Worm (Caenorhabditis elegans) whole organism, L2 larva: ENCODE data around the gene clec-251.

Experiments used
- C34F6.9 ChIP-seq: fragments of 150-350 bp; optimal IDR thresholded peaks from 2 replicates; lab custom pipeline; 2014; ENCODE audit warnings: missing biosample characterization, missing genetic modification characterization
- F13H6.1 ChIP-seq: sonication (generic microtip); optimal IDR thresholded peaks from 2 replicates; lab custom pipeline; 2016; ENCODE audit warnings: missing genetic modification characterization, missing compliant biosample characterization
- Y55F3AM.14 ChIP-seq: fragments of 200-800 bp; sonication (Bioruptor generic); optimal IDR thresholded peaks from 2 replicates; lab custom pipeline; 2018; ENCODE audit warnings: mild to moderate bottlenecking, missing genetic modification characterization, missing compliant biosample characterization
- aly-2 ChIP-seq: fragments of 150-350 bp; optimal IDR thresholded peaks from 2 replicates; lab custom pipeline; 2014; ENCODE audit warnings: missing biosample characterization, missing genetic modification characterization
- blmp-1 ChIP-seq: sonication (generic microtip); optimal IDR thresholded peaks from 2 replicates; lab custom pipeline; 2017; ENCODE audit warnings: missing genetic modification characterization, mild to moderate bottlenecking, missing compliant biosample characterization, antibody characterized with exemption, moderate library complexity; ENCODE audit not compliant: insufficient read depth
- ceh-82 ChIP-seq: fragments of 150-350 bp; optimal IDR thresholded peaks from 2 replicates; lab custom pipeline; 2014; ENCODE audit warnings: missing biosample characterization, missing genetic modification characterization
- crh-2 ChIP-seq: sonication (generic microtip); optimal IDR thresholded peaks from 2 replicates; lab custom pipeline; 2017; ENCODE audit warnings: missing biosample characterization, missing genetic modification characterization
- dmd-4 ChIP-seq: sonication (generic microtip); optimal IDR thresholded peaks from 2 replicates; lab custom pipeline; 2017; ENCODE audit warnings: missing biosample characterization, missing genetic modification characterization
- egl-27 ChIP-seq: sonication (generic microtip); optimal IDR thresholded peaks from 3 replicates; lab custom pipeline; 2017; ENCODE audit warnings: missing biosample characterization, missing genetic modification reagents, missing genetic modification characterization
- elt-1 ChIP-seq: fragments of 150-350 bp; optimal IDR thresholded peaks from 2 replicates; lab custom pipeline; 2014; ENCODE audit warnings: missing biosample characterization, missing genetic modification characterization
- elt-3 ChIP-seq: sonication (generic microtip); optimal IDR thresholded peaks from 2 replicates; lab custom pipeline; 2017; ENCODE audit warnings: missing biosample characterization, missing genetic modification characterization
- fos-1 ChIP-seq: fragments of 150-350 bp; optimal IDR thresholded peaks from 2 replicates; lab custom pipeline; 2014; ENCODE audit warnings: missing biosample characterization, missing genetic modification characterization
- gmeb-1 ChIP-seq: fragments of 150-350 bp; optimal IDR thresholded peaks from 2 replicates; lab custom pipeline; 2014; ENCODE audit warnings: missing biosample characterization, missing genetic modification characterization
- lin-13 ChIP-seq: fragments of 150-350 bp; optimal IDR thresholded peaks from 2 replicates; lab custom pipeline; 2014; ENCODE audit warnings: missing biosample characterization, missing genetic modification reagents, missing genetic modification characterization
- lsy-2 ChIP-seq, 2 experiments: fragments of 150-350 bp in 1 of 2; sonication (generic microtip) in 1 of 2; optimal IDR thresholded peaks; 2 replicates each; lab custom pipeline; 2014 to 2017; ENCODE audit warnings: missing biosample characterization in 2 of 2, missing genetic modification characterization in 2 of 2
- mab-5 ChIP-seq: fragments of 150-350 bp; optimal IDR thresholded peaks from 2 replicates; lab custom pipeline; 2014; ENCODE audit warnings: missing biosample characterization, missing genetic modification characterization
- mdl-1 ChIP-seq, 2 experiments: fragments of 150-350 bp in 1 of 2; sonication (generic microtip) in 1 of 2; optimal IDR thresholded peaks; 2 replicates each; lab custom pipeline; 2017; ENCODE audit warnings: missing biosample characterization in 2 of 2, missing genetic modification characterization in 2 of 2
- nhr-12 ChIP-seq: fragments of 150-350 bp; optimal IDR thresholded peaks from 2 replicates; lab custom pipeline; 2014; ENCODE audit warnings: missing biosample characterization, missing genetic modification characterization
- nhr-129 ChIP-seq: fragments of 150-350 bp; optimal IDR thresholded peaks from 2 replicates; lab custom pipeline; 2014; ENCODE audit warnings: missing biosample characterization, missing genetic modification characterization
- nhr-21 ChIP-seq: fragments of 150-350 bp; optimal IDR thresholded peaks from 2 replicates; lab custom pipeline; 2014; ENCODE audit warnings: missing biosample characterization, missing genetic modification characterization
- nhr-23 ChIP-seq: fragments of 150-350 bp; optimal IDR thresholded peaks from 2 replicates; lab custom pipeline; 2014; ENCODE audit warnings: missing biosample characterization, missing genetic modification reagents, missing genetic modification characterization
- nhr-237 ChIP-seq: fragments of 150-350 bp; optimal IDR thresholded peaks from 2 replicates; lab custom pipeline; 2014; ENCODE audit warnings: missing biosample characterization, missing genetic modification characterization
- nhr-25 ChIP-seq: fragments of 150-350 bp; sonication (generic microtip); optimal IDR thresholded peaks from 3 replicates; lab custom pipeline; 2014; ENCODE audit warnings: missing biosample characterization, missing genetic modification characterization
- nhr-6 ChIP-seq: fragments of 150-350 bp; optimal IDR thresholded peaks from 2 replicates; lab custom pipeline; 2014; ENCODE audit warnings: missing biosample characterization, missing genetic modification characterization
- nhr-77 ChIP-seq: fragments of 150-350 bp; optimal IDR thresholded peaks from 2 replicates; lab custom pipeline; 2014; ENCODE audit warnings: missing biosample characterization, missing genetic modification characterization
- sem-4 ChIP-seq: fragments of 150-350 bp; optimal IDR thresholded peaks from 2 replicates; lab custom pipeline; 2014; ENCODE audit warnings: missing biosample characterization, missing genetic modification reagents, missing genetic modification characterization
- sma-3 ChIP-seq: sonication (generic microtip); optimal IDR thresholded peaks from 2 replicates; lab custom pipeline; 2016; ENCODE audit warnings: missing genetic modification reagents, missing genetic modification characterization, missing compliant biosample characterization
- sma-9 ChIP-seq, 2 experiments: fragments of 150-350 bp in 1 of 2; sonication (generic microtip) in 1 of 2; optimal IDR thresholded peaks; 2 replicates each; lab custom pipeline; 2014 to 2016; ENCODE audit warnings: missing genetic modification characterization in 2 of 2, mild to moderate bottlenecking in 1 of 2, missing biosample characterization in 1 of 2, missing compliant biosample characterization in 1 of 2, missing genetic modification reagents in 1 of 2, moderate library complexity in 1 of 2
- snpc-4 ChIP-seq: fragments of 150-350 bp; optimal IDR thresholded peaks from 2 replicates; lab custom pipeline; 2014; ENCODE audit warnings: missing biosample characterization, missing genetic modification characterization
- unc-55 ChIP-seq: fragments of 150-350 bp; sonication (generic microtip); optimal IDR thresholded peaks from 3 replicates; lab custom pipeline; 2014; ENCODE audit warnings: missing biosample characterization, missing genetic modification reagents, missing genetic modification characterization
- unc-62 ChIP-seq: fragments of 150-350 bp; optimal IDR thresholded peaks from 2 replicates; lab custom pipeline; 2014; ENCODE audit warnings: missing biosample characterization, missing genetic modification reagents, missing genetic modification characterization
- zag-1 ChIP-seq: fragments of 150-350 bp; optimal IDR thresholded peaks from 2 replicates; lab custom pipeline; 2014; ENCODE audit warnings: missing biosample characterization, missing genetic modification characterization
- ztf-1 ChIP-seq: fragments of 200-800 bp; sonication (Bioruptor generic); conservative IDR thresholded peaks from 2 replicates; pipeline ENCODE4 v1.3.6; 2022; ENCODE audit warnings: missing genetic modification characterization, missing compliant biosample characterization
- ztf-11 ChIP-seq: sonication (generic microtip); optimal IDR thresholded peaks from 2 replicates; lab custom pipeline; 2017; ENCODE audit warnings: missing biosample characterization, missing genetic modification characterization

clec-251 gene

DNA sequence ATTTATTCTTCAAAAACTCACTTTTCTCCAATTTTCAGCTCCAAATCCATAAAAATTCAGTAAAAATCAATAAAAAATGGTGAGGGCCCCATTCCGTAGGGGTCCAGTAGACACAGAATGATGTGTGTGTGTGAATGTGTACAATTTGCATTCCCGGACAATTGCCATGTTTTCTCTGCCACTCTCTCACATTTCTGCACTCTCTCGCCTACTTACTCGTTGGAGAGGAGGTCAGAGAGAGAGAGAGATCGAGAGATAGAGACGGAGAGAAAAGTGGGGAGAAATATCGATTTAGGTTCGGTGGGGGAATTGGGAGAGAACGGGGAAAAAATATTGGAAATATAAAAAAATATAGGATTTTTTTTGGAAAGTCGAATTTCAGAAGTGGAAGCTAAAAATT lies 23.2 kb downstream of the clec-251 start:
- TF ChIP-seq gmeb-1 (tag; lab: Kevin White, UChicago) (peak; percentile 85), lsy-2 (tag; optimal IDR thresholded peaks at IDR 0.05; lab: Kevin White, UChicago) (peak; percentile 72 to 92), nhr-21 (tag; lab: Kevin White, UChicago) (peak; percentile 58), nhr-23 (tag; lab: Kevin White, UChicago) (no peak), nhr-237 (no peak), nhr-25 (tag; lab: Kevin White, UChicago) (peak; percentile 74), zag-1 (tag; lab: Kevin White, UChicago) (peak; percentile 72), nhr-6 (tag; lab: Kevin White, UChicago) (peak; percentile 67), lin-13 (peak; percentile 79), unc-55 (GFP tag; lab: Kevin White, UChicago) (peak; percentile 76), ceh-82 (tag; lab: Kevin White, UChicago) (peak; percentile 34), mab-5 (tag; lab: Kevin White, UChicago) (peak; percentile 87), crh-2 (tag; lab: Kevin White, UChicago) (peak; percentile 89), fos-1 (tag; lab: Kevin White, UChicago) (peak; percentile 70), nhr-12 (tag; lab: Kevin White, UChicago) (no peak), elt-1 (tag; lab: Kevin White, UChicago) (no peak), sem-4 (tag; lab: Kevin White, UChicago) (peak; percentile 46), dmd-4 (tag; lab: Kevin White, UChicago) (no peak), F13H6.1 (tag; lab: Kevin White, UChicago) (peak; percentile 89), Y55F3AM.14 (no peak), elt-3 (tag; lab: Kevin White, UChicago) (no peak), C34F6.9 (tag; lab: Kevin White, UChicago) (peak; percentile 93), snpc-4 (tag; lab: Kevin White, UChicago) (peak; percentile 80), mdl-1 (tag; optimal IDR thresholded peaks at IDR 0.05; lab: Kevin White, UChicago) (peak; percentile 16 to 66), nhr-129 (peak; percentile 83)

DNA sequence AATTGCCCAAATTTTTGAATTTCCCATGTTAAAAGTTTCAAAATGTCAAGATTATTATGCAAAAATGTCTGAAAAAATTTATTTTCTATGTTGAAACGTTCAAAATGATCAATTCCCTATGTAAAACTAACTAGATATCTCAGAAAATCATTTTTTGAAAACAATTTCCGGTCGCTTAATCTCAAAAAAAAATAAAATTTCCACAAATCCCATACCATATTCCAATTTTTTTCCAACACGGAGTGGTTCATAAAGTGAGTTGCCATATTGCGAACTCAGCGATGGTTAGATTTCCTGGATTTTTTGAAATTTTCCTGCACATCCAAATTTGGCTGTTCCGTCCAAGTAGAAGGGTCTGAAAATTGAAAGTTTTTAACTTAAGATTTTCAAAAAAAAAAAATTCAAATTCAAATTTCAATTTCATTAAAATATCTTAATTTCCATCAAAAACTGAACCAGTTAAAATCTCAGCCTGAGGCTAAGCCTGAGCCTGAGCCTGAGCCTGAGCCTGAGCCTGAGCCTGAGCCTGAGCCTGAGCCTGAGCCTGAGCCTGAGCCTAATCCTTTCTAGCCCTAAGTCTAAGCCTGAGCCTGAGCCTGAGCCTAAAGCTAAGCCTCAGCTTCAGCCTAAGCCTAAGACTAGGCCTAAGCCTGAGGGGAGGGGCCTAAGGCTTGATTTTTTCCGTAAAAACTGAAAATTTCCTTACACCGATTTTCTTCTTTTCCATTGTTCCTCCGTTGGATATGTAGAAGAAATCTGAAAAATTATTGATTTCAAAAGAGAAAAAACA lies 24.1 kb downstream of the clec-251 start:
- no peak for TF ChIP-seq zag-1 (tag; lab: Kevin White, UChicago)
- no peak for TF ChIP-seq ztf-11
- no peak for TF ChIP-seq egl-27 (tag; lab: Kevin White, UChicago)
- no peak for TF ChIP-seq mdl-1 (tag; optimal IDR thresholded peaks at IDR 0.05; lab: Kevin White, UChicago)
- TF ChIP-seq sma-3 (GFP tag; lab: Kevin White, UChicago) = no peak
- no peak for TF ChIP-seq ztf-1 (GFP tag; lab: Robert Waterston, UW)
- TF ChIP-seq sem-4 (tag; lab: Kevin White, UChicago) = no peak

DNA sequence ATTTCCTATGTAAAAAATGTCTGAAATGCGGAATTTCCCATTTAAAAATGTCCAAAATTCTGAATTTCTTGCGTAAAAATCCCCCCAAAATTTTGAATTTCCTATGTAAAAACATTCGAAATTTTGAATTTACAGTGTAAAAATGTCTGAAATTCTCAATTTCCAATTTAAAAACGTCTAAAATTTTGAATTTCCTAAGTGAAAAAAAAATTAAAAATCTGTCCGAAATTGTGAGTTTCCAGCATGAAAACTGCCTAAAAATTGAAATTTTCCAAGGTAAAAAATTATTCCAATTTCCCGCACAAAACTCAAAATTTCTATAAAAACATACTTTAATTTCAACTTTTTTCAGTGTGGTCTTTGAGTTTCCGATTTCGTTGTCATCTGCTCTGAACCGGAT lies 24.9 kb downstream of the clec-251 start:
- TF ChIP-seq blmp-1 (tag; lab: Kevin White, UChicago) (no peak), mdl-1 (tag; optimal IDR thresholded peaks at IDR 0.05; lab: Kevin White, UChicago) (no peak), F13H6.1 (tag; lab: Kevin White, UChicago) (no peak), nhr-77 (tag; lab: Kevin White, UChicago) (no peak), nhr-12 (tag; lab: Kevin White, UChicago) (no peak), nhr-23 (tag; lab: Kevin White, UChicago) (no peak), aly-2 (no peak), ztf-1 (GFP tag; lab: Robert Waterston, UW) (no peak), sma-9 (GFP tag; optimal IDR thresholded peaks at IDR 0.05; lab: Kevin White, UChicago) (no peak), sma-9 (tag; optimal IDR thresholded peaks at IDR 0.05; lab: Kevin White, UChicago) (no peak), mab-5 (tag; lab: Kevin White, UChicago) (no peak), unc-62 (GFP tag; lab: Kevin White, UChicago) (no peak)

DNA sequence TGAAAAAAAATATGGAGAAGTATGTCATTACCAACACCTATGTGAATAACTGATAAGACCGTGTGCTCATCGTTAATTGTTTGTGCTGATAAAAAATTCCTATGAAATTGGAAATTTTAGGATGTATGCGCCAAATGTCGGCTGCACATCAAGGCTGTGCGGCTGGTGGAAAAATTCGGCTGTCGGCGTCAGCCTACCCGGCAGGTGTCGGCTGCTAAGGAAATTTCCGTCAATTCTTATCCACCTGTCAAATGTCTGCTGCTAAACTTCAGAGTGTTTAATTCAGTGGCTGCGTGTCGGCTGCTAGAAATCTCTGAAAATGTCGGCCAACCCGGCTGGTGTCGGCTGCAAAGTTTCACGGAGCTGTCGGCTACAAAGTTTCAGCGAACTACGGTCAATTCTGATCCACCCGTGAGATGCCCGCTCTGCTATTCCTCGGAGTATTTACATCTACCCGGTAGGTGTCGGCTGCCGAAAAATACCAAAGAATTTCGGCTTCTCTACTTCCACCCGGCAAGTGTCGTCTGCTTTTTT lies 26.8 kb downstream of the clec-251 start, which contains the start of gene Y17D7C.2:
Gene Y17D7C.2 (minus strand): TSS at position 32 of the 534 bp plus-strand sequence.
- TF ChIP-seq unc-62 (GFP tag; lab: Kevin White, UChicago) (no peak), fos-1 (tag; lab: Kevin White, UChicago) (peak; percentile 91)
